Worm (Caenorhabditis elegans) whole organism, young adult: Measurements from ENCODE around the gene D1044.4.
A peak's percentile ranks its signal among the peaks of the same experiment; 100 is the strongest.

Source experiments
- B0019.2 ChIP-seq: fragments of 200-800 bp; sonication (Bioruptor generic); conservative IDR thresholded peaks from 2 replicates; pipeline ENCODE4 v1.3.6; 2022; ENCODE audit warnings: missing genetic modification reagents, missing genetic modification characterization, missing compliant biosample characterization
- B0035.1 ChIP-seq: sonication (generic microtip); optimal IDR thresholded peaks from 2 replicates; lab custom pipeline; 2016; ENCODE audit warnings: missing genetic modification characterization, mild to moderate bottlenecking, missing compliant biosample characterization, missing genotype, missing genetic modification reagents
- C17E4.6 ChIP-seq: fragments of 200-800 bp; sonication (Bioruptor generic); IDR thresholded peaks from 2 replicates; pipeline ENCODE4 v1.3.6; 2022; ENCODE audit warnings: missing genetic modification reagents, missing genetic modification characterization, missing compliant biosample characterization
- F23B12.7 ChIP-seq: sonication (generic microtip); optimal IDR thresholded peaks from 2 replicates; lab custom pipeline; 2017; ENCODE audit warnings: missing genetic modification characterization, mild to moderate bottlenecking, missing compliant biosample characterization, antibody characterized with exemption, moderate library complexity; ENCODE audit not compliant: insufficient read depth
- F33H1.4 ChIP-seq: fragments of 200-800 bp; sonication (Bioruptor generic); IDR thresholded peaks from 2 replicates; pipeline ENCODE4 v1.3.6; 2022; ENCODE audit warnings: missing genetic modification reagents, missing genetic modification characterization, missing compliant biosample characterization
- F37B4.10 ChIP-seq: fragments of 200-800 bp; sonication (Bioruptor generic); IDR thresholded peaks from 2 replicates; pipeline ENCODE4 v1.3.6; 2022; ENCODE audit warnings: missing genetic modification characterization, missing compliant biosample characterization
- K12H6.12 ChIP-seq: fragments of 200-800 bp; sonication (Bioruptor generic); optimal IDR thresholded peaks from 2 replicates; lab custom pipeline; 2018; ENCODE audit warnings: mild to moderate bottlenecking, missing genetic modification characterization, missing compliant biosample characterization
- T26A5.8 ChIP-seq: sonication (generic microtip); optimal IDR thresholded peaks from 2 replicates; lab custom pipeline; 2016; ENCODE audit warnings: missing genetic modification characterization, missing compliant biosample characterization
- Y56A3A.18 ChIP-seq: fragments of 200-800 bp; sonication (Bioruptor generic); IDR thresholded peaks from 2 replicates; pipeline ENCODE4 v1.3.6; 2022; ENCODE audit warnings: missing genetic modification reagents, missing genetic modification characterization, missing compliant biosample characterization
- ZK185.1 ChIP-seq: sonication (generic microtip); optimal IDR thresholded peaks from 2 replicates; lab custom pipeline; 2016; ENCODE audit warnings: mild to moderate bottlenecking, missing genetic modification characterization, missing compliant biosample characterization; ENCODE audit not compliant: poor library complexity, severe bottlenecking
- akir-1 ChIP-seq: fragments of 200-800 bp; sonication (Bioruptor generic); optimal IDR thresholded peaks from 2 replicates; lab custom pipeline; 2018; ENCODE audit warnings: mild to moderate bottlenecking, missing genetic modification characterization, moderate library complexity, missing compliant biosample characterization
- athp-1 ChIP-seq: sonication (generic microtip); optimal IDR thresholded peaks from 2 replicates; lab custom pipeline; 2017; ENCODE audit warnings: mild to moderate bottlenecking, missing genetic modification characterization, missing compliant biosample characterization
- bed-2 ChIP-seq: fragments of 200-800 bp; sonication (Bioruptor generic); IDR thresholded peaks from 2 replicates; pipeline ENCODE4 v1.3.6; 2022; ENCODE audit warnings: missing genetic modification reagents, missing genetic modification characterization, missing compliant biosample characterization
- ccch-3 ChIP-seq: fragments of 200-800 bp; sonication (Bioruptor generic); optimal IDR thresholded peaks from 2 replicates; lab custom pipeline; 2018; ENCODE audit warnings: mild to moderate bottlenecking, missing genetic modification characterization, missing compliant biosample characterization
- cebp-1 ChIP-seq, 2 experiments: fragments of 200-800 bp in 1 of 2; sonication (Bioruptor generic) in 1 of 2; sonication (generic microtip) in 1 of 2; IDR thresholded peaks in 1 of 2; optimal IDR thresholded peaks in 1 of 2; 2 replicates each; pipeline versions ENCODE4 v1.3.6 to Lab custom; 2017 to 2022; ENCODE audit warnings: missing compliant biosample characterization in 2 of 2, missing genetic modification characterization in 2 of 2, mild to moderate bottlenecking in 1 of 2, missing genetic modification reagents in 1 of 2, moderate library complexity in 1 of 2
- ceh-100 ChIP-seq: fragments of 200-800 bp; sonication (Bioruptor generic); IDR thresholded peaks from 2 replicates; pipeline ENCODE4 v1.3.6; 2022; ENCODE audit warnings: missing genetic modification reagents, missing genetic modification characterization, missing compliant biosample characterization
- ceh-27 ChIP-seq: fragments of 200-800 bp; sonication (Bioruptor generic); optimal IDR thresholded peaks from 2 replicates; lab custom pipeline; 2018; ENCODE audit warnings: mild to moderate bottlenecking, missing genetic modification characterization, moderate library complexity, missing compliant biosample characterization
- die-1 ChIP-seq: sonication (generic microtip); optimal IDR thresholded peaks from 2 replicates; lab custom pipeline; 2016; ENCODE audit warnings: missing genotype, mild to moderate bottlenecking, missing genetic modification characterization, missing compliant biosample characterization
- dpff-1 ChIP-seq: sonication (generic microtip); optimal IDR thresholded peaks from 2 replicates; lab custom pipeline; 2017; ENCODE audit warnings: mild to moderate bottlenecking, missing genetic modification characterization, missing compliant biosample characterization
- dpl-1 ChIP-seq: fragments of 150-350 bp; optimal IDR thresholded peaks from 2 replicates; lab custom pipeline; 2014; ENCODE audit warnings: missing biosample characterization, missing genetic modification reagents, missing genetic modification characterization
- efl-1 ChIP-seq: fragments of 150-350 bp; optimal IDR thresholded peaks from 2 replicates; lab custom pipeline; 2014; ENCODE audit warnings: missing biosample characterization, missing genetic modification reagents, missing genetic modification characterization
- egl-44 ChIP-seq: fragments of 200-800 bp; sonication (Bioruptor generic); IDR thresholded peaks from 2 replicates; pipeline ENCODE4 v1.3.6; 2022; ENCODE audit warnings: missing genetic modification reagents, missing genetic modification characterization, missing compliant biosample characterization
- ets-4 ChIP-seq: fragments of 200-800 bp; sonication (Bioruptor generic); optimal IDR thresholded peaks from 2 replicates; lab custom pipeline; 2018; ENCODE audit warnings: mild to moderate bottlenecking, missing genetic modification characterization, missing compliant biosample characterization
- hlh-12 ChIP-seq: sonication (generic microtip); optimal IDR thresholded peaks from 2 replicates; lab custom pipeline; 2016; ENCODE audit warnings: missing genetic modification characterization, missing compliant biosample characterization
- hmg-20 ChIP-seq: fragments of 200-800 bp; sonication (Bioruptor generic); IDR thresholded peaks from 2 replicates; pipeline ENCODE4 v1.3.6; 2022; ENCODE audit warnings: missing genetic modification reagents, missing genetic modification characterization, missing compliant biosample characterization
- hrde-1 ChIP-seq: sonication (generic microtip); optimal IDR thresholded peaks from 2 replicates; lab custom pipeline; 2016; ENCODE audit warnings: missing genetic modification characterization, mild to moderate bottlenecking, missing compliant biosample characterization, moderate library complexity, missing genotype, missing genetic modification reagents, borderline replicate concordance
- lir-1 ChIP-seq: fragments of 200-800 bp; sonication (Bioruptor generic); conservative IDR thresholded peaks from 2 replicates; pipeline ENCODE4 v1.3.6; 2022; ENCODE audit warnings: missing genetic modification reagents, missing genetic modification characterization, missing compliant biosample characterization
- lsy-27 ChIP-seq: sonication (generic microtip); optimal IDR thresholded peaks from 2 replicates; lab custom pipeline; 2017; ENCODE audit warnings: missing genetic modification characterization, mild to moderate bottlenecking, missing compliant biosample characterization, antibody characterized with exemption, missing genotype, borderline replicate concordance; ENCODE audit not compliant: insufficient read depth
- madf-10 ChIP-seq: sonication (generic microtip); optimal IDR thresholded peaks from 2 replicates; lab custom pipeline; 2016; ENCODE audit warnings: mild to moderate bottlenecking, missing genetic modification characterization, missing compliant biosample characterization
- madf-3 ChIP-seq: fragments of 200-800 bp; sonication (Bioruptor generic); IDR thresholded peaks from 2 replicates; pipeline ENCODE4 v1.3.6; 2022; ENCODE audit warnings: missing genetic modification reagents, missing genetic modification characterization, missing compliant biosample characterization
- mes-4 ChIP-seq: sonication (generic microtip); optimal IDR thresholded peaks from 2 replicates; lab custom pipeline; 2016; ENCODE audit warnings: missing genotype, missing genetic modification characterization, missing compliant biosample characterization
- mxl-1 ChIP-seq: sonication (generic microtip); optimal IDR thresholded peaks from 2 replicates; lab custom pipeline; 2016; ENCODE audit warnings: missing genetic modification characterization, missing compliant biosample characterization
- nfya-1 ChIP-seq: sonication (generic microtip); optimal IDR thresholded peaks from 2 replicates; lab custom pipeline; 2017; ENCODE audit warnings: antibody characterized with exemption, missing compliant biosample characterization, missing genetic modification characterization, borderline replicate concordance; ENCODE audit not compliant: insufficient read depth
- nfyb-1 ChIP-seq: fragments of 200-800 bp; sonication (Bioruptor generic); IDR thresholded peaks from 2 replicates; pipeline ENCODE4 v1.3.6; 2022; ENCODE audit warnings: missing genetic modification reagents, missing genetic modification characterization, missing compliant biosample characterization
- rec-8 ChIP-seq, 2 experiments: sonication (generic microtip); optimal IDR thresholded peaks; 2 replicates each; lab custom pipeline; 2016; ENCODE audit warnings: mild to moderate bottlenecking in 2 of 2, missing genetic modification characterization in 2 of 2, missing genetic modification reagents in 2 of 2, missing genotype in 2 of 2, missing biosample characterization in 1 of 2, missing compliant biosample characterization in 1 of 2, moderate library complexity in 1 of 2
- rpc-1 ChIP-seq, 2 experiments: fragments of 150-350 bp in 1 of 2; sonication (generic microtip) in 1 of 2; optimal IDR thresholded peaks; 2 replicates each; lab custom pipeline; 2014 to 2018; ENCODE audit warnings: missing biosample characterization in 1 of 2, missing genetic modification characterization in 1 of 2, missing genetic modification reagents in 1 of 2, missing genotype in 1 of 2
- snpc-1.3 ChIP-seq: sonication (generic microtip); optimal IDR thresholded peaks from 2 replicates; lab custom pipeline; 2017; ENCODE audit warnings: missing genetic modification characterization, mild to moderate bottlenecking, missing compliant biosample characterization, antibody characterized with exemption, moderate library complexity, missing genotype, missing genetic modification reagents; ENCODE audit not compliant: insufficient read depth
- snpc-4 ChIP-seq, 5 experiments: fragments of 150-350 bp in 1 of 5; sonication (generic microtip) in 4 of 5; optimal IDR thresholded peaks; 2 replicates each; lab custom pipeline; 2014 to 2018; ENCODE audit warnings: missing genetic modification characterization in 5 of 5, missing biosample characterization in 3 of 5, antibody characterized with exemption in 2 of 5, mild to moderate bottlenecking in 2 of 5, missing compliant biosample characterization in 2 of 5, missing genotype in 2 of 5, moderate library complexity in 2 of 5, missing genetic modification reagents in 1 of 5
- tbp1 ChIP-seq: fragments of 200-800 bp; sonication (Bioruptor generic); optimal IDR thresholded peaks from 2 replicates; lab custom pipeline; 2018; ENCODE audit warnings: mild to moderate bottlenecking, missing genetic modification characterization, missing compliant biosample characterization
- xnd-1 ChIP-seq: sonication (generic microtip); optimal IDR thresholded peaks from 2 replicates; lab custom pipeline; 2016; ENCODE audit warnings: missing genotype, missing genetic modification reagents, missing genetic modification characterization, missing compliant biosample characterization
- ztf-28 ChIP-seq: fragments of 200-800 bp; sonication (Bioruptor generic); IDR thresholded peaks from 2 replicates; pipeline ENCODE4 v1.3.6; 2022; ENCODE audit warnings: missing genetic modification reagents, missing genetic modification characterization, missing compliant biosample characterization

D1044.4 gene

ce11 chrIII:5508669-5509068, 13.2 kb downstream of the D1044.4 start, which contains the start of gene D1044.7:
Gene D1044.7, minus strand, starts transcription at chrIII:5508769.
- TF ChIP-seq akir-1 (GFP tag; lab: Kevin White, UChicago) (no peak), efl-1 (GFP tag; lab: Kevin White, UChicago) (no peak), madf-3 (peak; percentile 34; the same call in 1 of the 2 replicates), K12H6.12 (tag; lab: Kevin White, UChicago) (no peak)

- TF ChIP-seq F37B4.10 (GFP tag; lab: Robert Waterston, UW) (0 out of 2 replicates have a peak, but pooled peaks have one; percentile 76), madf-3 (no peak)
- TF ChIP-seq, all 124 proteins: peak for 1
Measured at ce11 chrIII:5506936-5507335, 14.9 kb downstream of the D1044.4 start.

- no peak for TF ChIP-seq T26A5.8
- no peak for TF ChIP-seq mxl-1 (tag; lab: Kevin White, UChicago)
- no peak for TF ChIP-seq snpc-4 (GFP tag; optimal IDR thresholded peaks at IDR 0.05; lab: Kevin White, UChicago)
- peak in 1 of 4 experiments; percentile 12 for TF ChIP-seq snpc-4 (tag; optimal IDR thresholded peaks at IDR 0.05; lab: Kevin White, UChicago)
- no peak for TF ChIP-seq egl-44 (GFP tag; lab: Robert Waterston, UW)
- no peak for TF ChIP-seq rec-8 (tag; optimal IDR thresholded peaks at IDR 0.05; lab: Kevin White, UChicago)
- TF ChIP-seq F23B12.7 (tag; lab: Kevin White, UChicago), result no peak
- TF ChIP-seq rpc-1 (optimal IDR thresholded peaks at IDR 0.05; lab: Kevin White, UChicago), result no peak
- no peak for TF ChIP-seq rpc-1 (tag; optimal IDR thresholded peaks at IDR 0.05; lab: Kevin White, UChicago)
- TF ChIP-seq snpc-1.3 (tag; lab: Kevin White, UChicago), result no peak
- no peak for TF ChIP-seq F33H1.4 (GFP tag; lab: Robert Waterston, UW)
- no peak for TF ChIP-seq ets-4 (GFP tag; lab: Kevin White, UChicago)
- no peak for TF ChIP-seq ztf-28
- peak; percentile 63 for TF ChIP-seq Y56A3A.18
- TF ChIP-seq ceh-100 (GFP tag; lab: Robert Waterston, UW), result no peak
- TF ChIP-seq dpl-1 (GFP tag; lab: Kevin White, UChicago), result no peak
- no peak for TF ChIP-seq nfya-1 (tag; lab: Kevin White, UChicago)
- TF ChIP-seq mes-4, result no peak
- peak; percentile 35 for TF ChIP-seq ZK185.1
- TF ChIP-seq ceh-27 (GFP tag; lab: Kevin White, UChicago), result no peak
- TF ChIP-seq lsy-27, result no peak
- peak; percentile 73; the same call in 1 of the 2 replicates for TF ChIP-seq nfyb-1 (GFP tag; lab: Robert Waterston, UW)
- peak; percentile 50 for TF ChIP-seq madf-10 (tag; lab: Kevin White, UChicago)
- TF ChIP-seq lir-1 (GFP tag; lab: Robert Waterston, UW), result 0 out of 2 replicates have a peak, but pooled peaks have one; percentile 12
- TF ChIP-seq hlh-12 (tag; lab: Kevin White, UChicago), result no peak
- no peak for TF ChIP-seq B0019.2
- no peak for TF ChIP-seq cebp-1 (GFP tag; IDR thresholded peaks at IDR 0.05; lab: Robert Waterston, UW)
- TF ChIP-seq cebp-1 (tag; optimal IDR thresholded peaks at IDR 0.05; lab: Kevin White, UChicago), result no peak
- no peak for TF ChIP-seq B0035.1 (tag; lab: Kevin White, UChicago)
- no peak for TF ChIP-seq ccch-3 (GFP tag; lab: Kevin White, UChicago)
- no peak for TF ChIP-seq bed-2 (GFP tag; lab: Robert Waterston, UW)
- TF ChIP-seq tbp1 (GFP tag; lab: Kevin White, UChicago), result no peak
- no peak for TF ChIP-seq die-1
- no peak for TF ChIP-seq xnd-1 (tag; lab: Kevin White, UChicago)
- TF ChIP-seq hrde-1 (tag; lab: Kevin White, UChicago), result peak; percentile 29
- TF ChIP-seq dpff-1 (tag; lab: Kevin White, UChicago), result peak; percentile 46
- TF ChIP-seq C17E4.6, result no peak
- no peak for TF ChIP-seq akir-1 (GFP tag; lab: Kevin White, UChicago)
- peak; percentile 3 for TF ChIP-seq athp-1 (tag; lab: Kevin White, UChicago)
- peak; percentile 62; the same call in 1 of the 2 replicates for TF ChIP-seq hmg-20
Measured at ce11 chrIII:5506023-5506597, 15.7 kb downstream of the D1044.4 start.
